Worm (Caenorhabditis elegans) whole organism, late embryonic: ENCODE data around the gene str-221.

Experiments used
- C08G9.2 ChIP-seq: sonication (generic microtip); optimal IDR thresholded peaks from 2 replicates; lab custom pipeline; 2016; ENCODE audit warnings: mild to moderate bottlenecking, missing genetic modification characterization, moderate library complexity, missing compliant biosample characterization
- Y22D7AL.16 ChIP-seq: sonication (generic microtip); optimal IDR thresholded peaks from 2 replicates; lab custom pipeline; 2016; ENCODE audit warnings: missing genetic modification characterization, missing compliant biosample characterization
- ama-1 ChIP-seq: fragments of 150-350 bp; optimal IDR thresholded peaks from 2 replicates; lab custom pipeline; 2014
- ceh-14 ChIP-seq: sonication (generic microtip); optimal IDR thresholded peaks from 2 replicates; lab custom pipeline; 2016; ENCODE audit warnings: missing genotype, missing genetic modification characterization, missing compliant biosample characterization
- ceh-18 ChIP-seq: sonication (generic microtip); optimal IDR thresholded peaks from 2 replicates; lab custom pipeline; 2016; ENCODE audit warnings: missing genetic modification characterization, missing compliant biosample characterization
- ceh-24 ChIP-seq: sonication (generic microtip); optimal IDR thresholded peaks from 2 replicates; lab custom pipeline; 2016; ENCODE audit warnings: mild to moderate bottlenecking, missing genetic modification characterization, missing compliant biosample characterization
- ceh-34 ChIP-seq: sonication (generic microtip); optimal IDR thresholded peaks from 2 replicates; lab custom pipeline; 2016; ENCODE audit warnings: mild to moderate bottlenecking, missing genetic modification characterization, missing compliant biosample characterization
- ceh-45 ChIP-seq: fragments of 200-800 bp; sonication (Bioruptor generic); IDR thresholded peaks from 2 replicates; pipeline ENCODE4 v1.3.6; 2022; ENCODE audit warnings: missing genetic modification reagents, missing genetic modification characterization, missing compliant biosample characterization
- ceh-6 ChIP-seq: fragments of 200-800 bp; sonication (Bioruptor generic); optimal IDR thresholded peaks from 2 replicates; lab custom pipeline; 2018; ENCODE audit warnings: mild to moderate bottlenecking, missing genetic modification characterization, missing compliant biosample characterization
- ceh-9 ChIP-seq: sonication (generic microtip); optimal IDR thresholded peaks from 2 replicates; lab custom pipeline; 2016; ENCODE audit warnings: mild to moderate bottlenecking, missing genetic modification characterization, inconsistent platforms, missing compliant biosample characterization
- dmd-4 ChIP-seq: sonication (generic microtip); optimal IDR thresholded peaks from 2 replicates; lab custom pipeline; 2016; ENCODE audit warnings: borderline replicate concordance, missing genetic modification characterization, missing compliant biosample characterization
- dve-1 ChIP-seq: sonication (generic microtip); optimal IDR thresholded peaks from 2 replicates; lab custom pipeline; 2017; ENCODE audit warnings: antibody characterized with exemption, mild to moderate bottlenecking, missing genetic modification characterization, missing compliant biosample characterization
- elt-2 ChIP-seq: sonication (generic microtip); optimal IDR thresholded peaks from 2 replicates; lab custom pipeline; 2016; ENCODE audit warnings: missing genetic modification reagents, missing genetic modification characterization, missing compliant biosample characterization
- ets-4 ChIP-seq: sonication (generic microtip); optimal IDR thresholded peaks from 2 replicates; lab custom pipeline; 2016; ENCODE audit warnings: missing genetic modification characterization, missing compliant biosample characterization
- gmeb-2 ChIP-seq: sonication (generic microtip); optimal IDR thresholded peaks from 2 replicates; lab custom pipeline; 2016; ENCODE audit warnings: missing genetic modification characterization, inconsistent platforms, missing compliant biosample characterization
- hlh-30 ChIP-seq: sonication (generic microtip); optimal IDR thresholded peaks from 2 replicates; lab custom pipeline; 2017; ENCODE audit warnings: antibody characterized with exemption, missing genetic modification characterization, missing compliant biosample characterization; ENCODE audit not compliant: insufficient read depth
- hlh-6 ChIP-seq: sonication (generic microtip); optimal IDR thresholded peaks from 2 replicates; lab custom pipeline; 2016; ENCODE audit warnings: missing genotype, missing genetic modification characterization, missing compliant biosample characterization
- hlh-8 ChIP-seq: sonication (generic microtip); optimal IDR thresholded peaks from 2 replicates; lab custom pipeline; 2016; ENCODE audit warnings: missing genotype, missing genetic modification characterization, missing compliant biosample characterization
- lim-6 ChIP-seq: sonication (generic microtip); optimal IDR thresholded peaks from 2 replicates; lab custom pipeline; 2016; ENCODE audit warnings: missing genetic modification characterization, missing compliant biosample characterization
- lin-11 ChIP-seq: fragments of 200-800 bp; sonication (Bioruptor generic); optimal IDR thresholded peaks from 2 replicates; lab custom pipeline; 2018; ENCODE audit warnings: mild to moderate bottlenecking, missing genetic modification characterization, missing compliant biosample characterization
- madf-2 ChIP-seq: sonication (generic microtip); optimal IDR thresholded peaks from 2 replicates; lab custom pipeline; 2017; ENCODE audit warnings: missing genetic modification characterization, missing compliant biosample characterization
- mec-3 ChIP-seq: sonication (generic microtip); optimal IDR thresholded peaks from 2 replicates; lab custom pipeline; 2016; ENCODE audit warnings: borderline replicate concordance, missing genetic modification characterization, missing compliant biosample characterization
- nhr-11 ChIP-seq: fragments of 150-350 bp; optimal IDR thresholded peaks from 2 replicates; lab custom pipeline; 2014; ENCODE audit warnings: missing biosample characterization, missing genetic modification characterization
- odd-2 ChIP-seq: sonication (generic microtip); optimal IDR thresholded peaks from 2 replicates; lab custom pipeline; 2017; ENCODE audit warnings: antibody characterized with exemption, mild to moderate bottlenecking, missing genetic modification characterization, missing compliant biosample characterization
- pha-2 ChIP-seq: sonication (generic microtip); optimal IDR thresholded peaks from 2 replicates; lab custom pipeline; 2017; ENCODE audit warnings: mild to moderate bottlenecking, missing genetic modification characterization, missing compliant biosample characterization
- pha-4 ChIP-seq: fragments of 150-350 bp; optimal IDR thresholded peaks from 2 replicates; lab custom pipeline; 2018; ENCODE audit warnings: missing biosample characterization, missing genetic modification reagents, missing genetic modification characterization
- pros-1 ChIP-seq: fragments of 150-350 bp; optimal IDR thresholded peaks from 2 replicates; lab custom pipeline; 2014; ENCODE audit warnings: missing biosample characterization, missing genetic modification reagents, missing genetic modification characterization
- ref-2 ChIP-seq: sonication (generic microtip); optimal IDR thresholded peaks from 2 replicates; lab custom pipeline; 2016; ENCODE audit warnings: missing genetic modification characterization, missing compliant biosample characterization
- rnt-1 ChIP-seq: sonication (generic microtip); optimal IDR thresholded peaks from 2 replicates; lab custom pipeline; 2016; ENCODE audit warnings: missing genetic modification characterization, missing compliant biosample characterization
- sox-2 ChIP-seq: fragments of 200-800 bp; sonication (Bioruptor generic); IDR thresholded peaks from 2 replicates; pipeline ENCODE4 v1.3.6; 2022; ENCODE audit warnings: missing genetic modification reagents, missing genetic modification characterization, missing compliant biosample characterization
- syd-9 ChIP-seq: sonication (generic microtip); optimal IDR thresholded peaks from 2 replicates; lab custom pipeline; 2016; ENCODE audit warnings: mild to moderate bottlenecking, missing genetic modification characterization, moderate library complexity, missing compliant biosample characterization
- ttx-3 ChIP-seq: sonication (generic microtip); optimal IDR thresholded peaks from 2 replicates; lab custom pipeline; 2016; ENCODE audit warnings: missing genetic modification reagents, missing genetic modification characterization, missing compliant biosample characterization
- unc-3 ChIP-seq, 2 experiments: fragments of 200-800 bp in 1 of 2; sonication (Bioruptor generic) in 1 of 2; sonication (generic microtip) in 1 of 2; conservative IDR thresholded peaks in 1 of 2; optimal IDR thresholded peaks in 1 of 2; 2 replicates each; pipeline versions ENCODE4 v1.3.6 to Lab custom; 2016 to 2022; ENCODE audit warnings: missing compliant biosample characterization in 2 of 2, missing genetic modification characterization in 2 of 2, missing genetic modification reagents in 1 of 2
- unc-86 ChIP-seq: sonication (generic microtip); optimal IDR thresholded peaks from 2 replicates; lab custom pipeline; 2016; ENCODE audit warnings: missing genetic modification characterization, missing compliant biosample characterization
- ztf-16 ChIP-seq: sonication (generic microtip); optimal IDR thresholded peaks from 2 replicates; lab custom pipeline; 2017; ENCODE audit warnings: missing genetic modification characterization, missing compliant biosample characterization

The str-221 gene

DNA sequence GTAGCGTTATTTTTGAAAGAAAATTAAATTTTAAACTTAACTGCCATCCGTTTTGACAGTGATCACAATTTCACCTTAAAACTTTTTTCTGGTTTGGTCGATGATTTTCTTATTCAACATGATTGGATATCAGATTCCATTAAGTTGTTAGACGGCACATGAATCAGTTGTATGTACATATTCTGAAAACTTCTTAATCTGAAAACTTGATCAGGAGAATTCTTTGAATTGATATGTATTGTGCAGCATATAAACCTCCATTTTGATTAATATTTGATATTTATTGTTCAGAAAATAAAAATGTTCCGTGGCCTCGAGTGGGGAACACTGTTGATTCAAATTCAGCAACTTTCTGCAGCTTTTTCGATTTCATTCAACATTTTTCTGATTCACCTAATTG is at the start of gene str-221:
Gene str-221, plus strand, starts transcription at position 301 of the 400 bp plus-strand sequence.
- TF ChIP-seq ztf-16 (tag; lab: Kevin White, UChicago) (no peak), ama-1 (lab: Kevin White, UChicago) (no peak), syd-9 (tag; lab: Kevin White, UChicago) (no peak), Y22D7AL.16 (tag; lab: Kevin White, UChicago) (no peak), pha-4 (tag; lab: Kevin White, UChicago) (no peak), dmd-4 (tag; lab: Kevin White, UChicago) (no peak)
- TF ChIP-seq, all 69 proteins: peak for 0

DNA sequence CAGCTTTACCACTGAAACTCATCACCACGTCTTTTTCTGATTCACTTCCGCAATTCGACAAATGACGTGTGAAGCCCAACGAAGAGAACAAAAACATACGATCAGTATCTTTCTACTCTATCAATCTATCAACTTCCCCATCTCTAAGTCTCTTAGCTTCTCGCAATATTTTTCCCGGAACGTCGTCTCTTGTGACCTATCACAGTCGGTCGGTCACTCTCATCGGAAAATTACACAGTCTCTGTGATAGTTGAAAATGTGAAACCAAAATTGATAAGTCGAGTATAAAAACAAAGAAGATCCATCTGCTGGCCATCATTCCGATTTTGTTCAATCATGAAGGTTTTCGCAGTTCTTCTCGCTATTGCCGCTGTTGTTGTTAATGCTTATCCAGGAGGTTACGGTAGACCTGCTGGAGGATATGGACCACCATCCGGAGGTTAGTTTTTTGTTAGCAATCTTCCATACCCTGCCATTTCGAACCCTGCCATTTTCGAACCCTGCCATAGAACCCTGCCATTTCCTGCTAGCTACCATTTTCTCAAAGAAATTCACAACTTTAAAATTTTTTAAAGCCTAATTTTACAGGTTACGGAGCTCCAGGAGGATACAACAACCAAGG is 46.2 kb upstream of the str-221 start, which contains the start of gene F16B4.4:
Gene F16B4.4, plus strand, starts transcription at position 221 of the 622 bp plus-strand sequence.
- no peak for TF ChIP-seq hlh-30 (tag; lab: Kevin White, UChicago)
- no peak for TF ChIP-seq elt-2 (tag; lab: Kevin White, UChicago)
- TF ChIP-seq lim-6 (tag; lab: Kevin White, UChicago): no peak
- no peak for TF ChIP-seq ttx-3
- TF ChIP-seq nhr-11: no peak

DNA sequence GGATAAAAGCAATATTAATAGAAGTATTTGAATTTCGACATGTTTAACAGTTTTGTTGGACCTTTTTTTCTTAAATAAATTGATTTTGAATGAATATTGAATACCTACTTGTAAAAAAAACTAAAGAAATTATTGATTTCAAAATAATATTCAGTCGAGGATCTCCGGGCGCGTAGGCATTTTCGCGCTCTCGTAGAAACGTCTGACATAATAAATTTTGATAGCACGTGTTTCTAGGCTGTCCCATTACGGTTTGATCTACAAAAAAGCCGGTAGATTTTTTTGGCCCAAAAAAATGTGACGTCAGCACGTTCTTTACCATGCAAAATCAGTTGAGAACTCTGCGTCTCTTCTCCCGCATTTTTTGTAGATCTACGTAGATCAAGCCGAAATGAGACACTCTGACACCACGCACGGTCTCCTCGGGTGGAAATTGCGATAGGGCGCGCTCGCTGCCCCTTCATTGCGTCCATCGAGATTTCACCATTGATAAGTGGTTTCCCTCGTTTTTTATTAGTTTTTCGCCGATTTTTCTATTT is 45.5 kb upstream of the str-221 start:
- TF ChIP-seq dve-1 (tag; lab: Kevin White, UChicago) (no peak), ttx-3 (no peak), pha-2 (tag; lab: Kevin White, UChicago) (no peak), madf-2 (tag; lab: Kevin White, UChicago) (no peak), gmeb-2 (no peak), ceh-14 (tag; lab: Kevin White, UChicago) (no peak), ceh-6 (no peak), hlh-6 (tag; lab: Kevin White, UChicago) (no peak), unc-86 (tag; lab: Kevin White, UChicago) (no peak), pha-4 (tag; lab: Kevin White, UChicago) (no peak), odd-2 (no peak), sox-2 (no peak), ets-4 (tag; lab: Kevin White, UChicago) (no peak)

DNA sequence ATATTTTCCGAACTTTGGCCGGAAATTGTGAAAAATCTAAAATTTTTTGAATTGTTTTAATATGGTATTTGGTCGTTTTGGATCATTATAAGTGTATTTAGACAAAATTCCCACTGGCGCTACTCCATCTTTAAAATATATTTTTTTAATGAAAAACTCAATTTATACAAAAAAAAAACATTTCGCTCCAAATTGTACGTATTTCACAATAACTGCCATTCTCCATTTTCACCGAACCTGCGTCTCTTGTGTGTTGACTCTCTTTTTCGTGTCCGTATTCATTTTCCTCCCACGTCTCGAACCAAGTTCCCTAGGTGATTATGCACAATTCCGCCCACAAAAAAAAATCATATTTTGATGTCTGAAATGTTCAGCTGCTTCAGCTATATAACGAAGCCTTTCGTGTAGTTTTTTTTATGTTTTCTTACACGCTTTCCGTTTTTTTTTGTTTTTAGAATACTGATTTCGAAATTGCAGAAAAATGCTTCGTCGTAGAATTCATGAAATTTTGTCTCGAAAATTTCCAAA is 39.5 kb upstream of the str-221 start, which contains the start of gene F16B4.2:
Gene F16B4.2, plus strand, starts transcription at position 478 of the 528 bp plus-strand sequence.
- no peak for TF ChIP-seq ztf-16 (tag; lab: Kevin White, UChicago)
- TF ChIP-seq rnt-1 (tag; lab: Kevin White, UChicago): no peak
- TF ChIP-seq ceh-18 (tag; lab: Kevin White, UChicago): no peak
- TF ChIP-seq ceh-34 (tag; lab: Kevin White, UChicago): no peak
- no peak for TF ChIP-seq hlh-6 (tag; lab: Kevin White, UChicago)
- TF ChIP-seq sox-2: no peak
- TF ChIP-seq ceh-45: no peak
- TF ChIP-seq lin-11 (tag; lab: Kevin White, UChicago): no peak
- TF ChIP-seq mec-3 (tag; lab: Kevin White, UChicago): no peak
- TF ChIP-seq, all 69 proteins: peak for 0

DNA sequence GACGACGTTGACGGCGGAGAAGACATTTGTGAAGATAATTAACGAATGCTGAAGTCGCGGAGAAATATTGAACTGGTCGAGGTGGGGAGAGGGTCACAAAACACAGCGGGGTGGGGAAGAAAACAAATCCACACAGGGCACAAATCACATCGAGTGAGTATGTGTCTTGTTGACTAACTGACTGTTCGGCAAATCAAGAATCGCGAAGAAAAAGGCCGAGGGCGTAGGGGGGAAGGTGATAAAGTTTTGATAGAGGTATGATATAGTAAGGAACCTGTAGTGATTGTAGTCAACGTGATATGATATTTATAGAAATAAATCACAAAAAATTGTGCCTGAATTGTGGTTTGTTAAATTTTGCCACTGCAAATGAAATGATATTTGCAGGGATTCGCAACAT is 32.3 kb upstream of the str-221 start, which contains the start of gene nhr-178:
Gene nhr-178, minus strand, starts transcription at position 164 of the 400 bp plus-strand sequence.
- TF ChIP-seq C08G9.2 (tag; lab: Kevin White, UChicago) (no peak), unc-3 (GFP tag; conservative IDR thresholded peaks at IDR 0.05; lab: Robert Waterston, UW) (no peak), unc-3 (tag; optimal IDR thresholded peaks at IDR 0.05; lab: Kevin White, UChicago) (no peak), syd-9 (tag; lab: Kevin White, UChicago) (no peak), ttx-3 (no peak), pros-1 (tag; lab: Kevin White, UChicago) (no peak), ref-2 (tag; lab: Kevin White, UChicago) (no peak), ceh-9 (tag; lab: Kevin White, UChicago) (no peak), ceh-24 (tag; lab: Kevin White, UChicago) (no peak), hlh-8 (tag; lab: Kevin White, UChicago) (no peak), rnt-1 (tag; lab: Kevin White, UChicago) (no peak), sox-2 (no peak), hlh-6 (tag; lab: Kevin White, UChicago) (no peak), ceh-45 (no peak)
